Fruit fly (Drosophila melanogaster) Kc167 (cell line): ENCODE measurements around the gene Rpn1.

Experiments used
- Myc ChIP-seq: fragments of >200 bp; optimal IDR thresholded peaks from 2 replicates; lab custom pipeline; 2017; ENCODE audit warnings: missing external identifiers
- Sin3A ChIP-seq: fragments of >200 bp; optimal IDR thresholded peaks from 2 replicates; lab custom pipeline; 2018; ENCODE audit warnings: missing external identifiers
- h ChIP-seq: fragments of >200 bp; optimal IDR thresholded peaks from 3 replicates; lab custom pipeline; 2018; ENCODE audit warnings: missing external identifiers
- insv ChIP-seq: fragments of >200 bp; optimal IDR thresholded peaks from 3 replicates; lab custom pipeline; 2018; ENCODE audit warnings: missing external identifiers
- psq ChIP-seq: fragments of >200 bp; optimal IDR thresholded peaks from 2 replicates; lab custom pipeline; 2017; ENCODE audit warnings: missing external identifiers
- ttk ChIP-seq: sonication (Bioruptor generic); optimal IDR thresholded peaks from 2 replicates; lab custom pipeline; 2017; ENCODE audit warnings: missing external identifiers

dm6 chr3L:19873488-19873887 lies 41.4 kb upstream of the Rpn1 start:
- TF ChIP-seq insv (lab: Kevin White, UChicago) (no peak), psq (lab: Kevin White, UChicago) (no peak), h (no peak), Sin3A (no peak), Myc (lab: Kevin White, UChicago) (no peak), ttk (lab: Kevin White, UChicago) (no peak)
